Worm (Caenorhabditis elegans) whole organism, L1 larva: ENCODE measurements around the gene tbx-34.

ENCODE experiments used
- C16A3.4 ChIP-seq: fragments of 150-350 bp; optimal IDR thresholded peaks from 2 replicates; lab custom pipeline; 2014; ENCODE audit warnings: missing biosample characterization, missing genetic modification characterization
- F16B12.6 ChIP-seq: fragments of 150-350 bp; optimal IDR thresholded peaks from 2 replicates; lab custom pipeline; 2014; ENCODE audit warnings: missing biosample characterization, missing genetic modification characterization
- ceh-63 ChIP-seq: fragments of 200-800 bp; sonication (Bioruptor generic); optimal IDR thresholded peaks from 2 replicates; lab custom pipeline; 2018; ENCODE audit warnings: mild to moderate bottlenecking, missing genetic modification characterization, missing compliant biosample characterization
- ceh-90 ChIP-seq: sonication (generic microtip); optimal IDR thresholded peaks from 2 replicates; lab custom pipeline; 2016; ENCODE audit warnings: missing genetic modification characterization, missing compliant biosample characterization
- ces-1 ChIP-seq: fragments of 150-350 bp; optimal IDR thresholded peaks from 2 replicates; lab custom pipeline; 2014; ENCODE audit warnings: missing biosample characterization, missing genetic modification reagents, missing genetic modification characterization
- dsc-1 ChIP-seq: sonication (generic microtip); optimal IDR thresholded peaks from 2 replicates; lab custom pipeline; 2016; ENCODE audit warnings: mild to moderate bottlenecking, missing genetic modification characterization, missing compliant biosample characterization
- efl-1 ChIP-seq, 4 experiments: fragments of 150-350 bp; optimal IDR thresholded peaks in 3 of 4; peaks in 1 of 4; 1 replicate in 1 of 4; 2 replicates in 3 of 4; lab custom pipeline; 2014; ENCODE audit warnings: missing biosample characterization in 2 of 4, missing genetic modification characterization in 2 of 4, missing genetic modification reagents in 2 of 4
- elt-3 ChIP-seq, 6 experiments: fragments of 150-350 bp in 1 of 6; sonication (generic microtip); optimal IDR thresholded peaks; 2 replicates each; lab custom pipeline; 2017 to 2018; ENCODE audit warnings: missing biosample characterization in 6 of 6, missing genetic modification characterization in 6 of 6, inconsistent platforms in 1 of 6
- fkh-10 ChIP-seq: sonication (generic microtip); optimal IDR thresholded peaks from 2 replicates; lab custom pipeline; 2017; ENCODE audit warnings: missing biosample characterization, missing genetic modification reagents, missing genetic modification characterization
- fkh-4 ChIP-seq: sonication (generic microtip); optimal IDR thresholded peaks from 2 replicates; lab custom pipeline; 2016; ENCODE audit warnings: missing compliant biosample characterization, missing genetic modification characterization, borderline replicate concordance
- grh-1 ChIP-seq: fragments of 200-800 bp; sonication (Bioruptor generic); IDR thresholded peaks from 2 replicates; pipeline ENCODE4 v1.3.6; 2022; ENCODE audit warnings: missing genetic modification reagents, missing genetic modification characterization, missing compliant biosample characterization
- irx-1 ChIP-seq: sonication (generic microtip); optimal IDR thresholded peaks from 2 replicates; lab custom pipeline; 2016; ENCODE audit warnings: missing genetic modification characterization, missing compliant biosample characterization
- isw-1 ChIP-seq: fragments of 200-800 bp; sonication (Bioruptor generic); IDR thresholded peaks from 2 replicates; pipeline ENCODE4 v1.3.6; 2022; ENCODE audit warnings: missing genetic modification characterization, missing compliant biosample characterization
- jun-1 ChIP-seq: fragments of 150-350 bp; optimal IDR thresholded peaks from 2 replicates; lab custom pipeline; 2014; ENCODE audit warnings: missing biosample characterization, missing genetic modification reagents, missing genetic modification characterization
- lin-13 ChIP-seq: fragments of 150-350 bp; optimal IDR thresholded peaks from 2 replicates; lab custom pipeline; 2014; ENCODE audit warnings: missing biosample characterization, missing genetic modification reagents, missing genetic modification characterization
- lin-14 ChIP-seq: fragments of 200-800 bp; sonication (Bioruptor generic); optimal IDR thresholded peaks from 2 replicates; lab custom pipeline; 2018; ENCODE audit warnings: mild to moderate bottlenecking, missing genetic modification characterization, moderate library complexity, missing compliant biosample characterization
- lin-15B ChIP-seq: fragments of 150-350 bp; sonication (generic microtip); optimal IDR thresholded peaks from 3 replicates; lab custom pipeline; 2014; ENCODE audit warnings: missing biosample characterization, missing genetic modification characterization
- lin-39 ChIP-seq: fragments of 150-350 bp; optimal IDR thresholded peaks from 2 replicates; lab custom pipeline; 2014; ENCODE audit warnings: missing biosample characterization, missing genetic modification reagents, missing genetic modification characterization
- mab-9 ChIP-seq: fragments of 200-800 bp; sonication (Bioruptor generic); IDR thresholded peaks from 2 replicates; pipeline ENCODE4 v1.3.6; 2022; ENCODE audit warnings: missing genetic modification reagents, missing genetic modification characterization, missing compliant biosample characterization
- nhr-12 ChIP-seq: sonication (generic microtip); optimal IDR thresholded peaks from 2 replicates; lab custom pipeline; 2017; ENCODE audit warnings: missing biosample characterization, missing genetic modification characterization
- nhr-19 ChIP-seq: fragments of 200-800 bp; sonication (Bioruptor generic); conservative IDR thresholded peaks from 2 replicates; pipeline ENCODE4 v1.3.6; 2022; ENCODE audit warnings: missing genetic modification characterization, missing compliant biosample characterization
- nhr-20 ChIP-seq: sonication (generic microtip); optimal IDR thresholded peaks from 2 replicates; lab custom pipeline; 2016; ENCODE audit warnings: mild to moderate bottlenecking, missing genetic modification characterization, missing compliant biosample characterization
- nhr-71 ChIP-seq: sonication (generic microtip); optimal IDR thresholded peaks from 2 replicates; lab custom pipeline; 2016; ENCODE audit warnings: mild to moderate bottlenecking, missing genetic modification characterization, moderate library complexity, missing compliant biosample characterization
- nhr-77 ChIP-seq: fragments of 150-350 bp; optimal IDR thresholded peaks from 2 replicates; lab custom pipeline; 2014; ENCODE audit warnings: missing biosample characterization, missing genetic modification characterization
- nhr-84 ChIP-seq: sonication (generic microtip); optimal IDR thresholded peaks from 2 replicates; lab custom pipeline; 2017; ENCODE audit warnings: missing biosample characterization, missing genetic modification characterization
- pax-3 ChIP-seq: fragments of 200-800 bp; sonication (Bioruptor generic); optimal IDR thresholded peaks from 2 replicates; lab custom pipeline; 2018; ENCODE audit warnings: mild to moderate bottlenecking, missing genetic modification characterization, moderate library complexity, missing compliant biosample characterization
- pqm-1 ChIP-seq: sonication (generic microtip); optimal IDR thresholded peaks from 3 replicates; lab custom pipeline; 2017; ENCODE audit warnings: missing biosample characterization, missing genetic modification characterization
- skn-1 ChIP-seq: fragments of 150-350 bp; optimal IDR thresholded peaks from 2 replicates; lab custom pipeline; 2014; ENCODE audit warnings: missing biosample characterization, missing genetic modification characterization
- snu-23 ChIP-seq: sonication (generic microtip); optimal IDR thresholded peaks from 2 replicates; lab custom pipeline; 2016; ENCODE audit warnings: missing genetic modification characterization, missing compliant biosample characterization
- tlp-1 ChIP-seq: fragments of 150-350 bp; optimal IDR thresholded peaks from 2 replicates; lab custom pipeline; 2014; ENCODE audit warnings: missing biosample characterization, missing genetic modification characterization
- unc-62 ChIP-seq: fragments of 150-350 bp; optimal IDR thresholded peaks from 2 replicates; lab custom pipeline; 2014; ENCODE audit warnings: missing biosample characterization, missing genetic modification reagents, missing genetic modification characterization
- unc-86 ChIP-seq: sonication (generic microtip); optimal IDR thresholded peaks from 2 replicates; lab custom pipeline; 2016; ENCODE audit warnings: missing genetic modification characterization, missing compliant biosample characterization
- xbp-1 ChIP-seq: sonication (generic microtip); optimal IDR thresholded peaks from 2 replicates; lab custom pipeline; 2016; ENCODE audit warnings: missing genetic modification characterization, missing compliant biosample characterization
- zag-1 ChIP-seq: fragments of 150-350 bp; optimal IDR thresholded peaks from 2 replicates; lab custom pipeline; 2014; ENCODE audit warnings: missing biosample characterization, missing genetic modification characterization

Gene tbx-34

ce11 chrIII:11236788-11237187 is 18.7 kb upstream of the tbx-34 start, which contains the start of the genes Y47D3A.14 and aakb-2 (continued):
- TF ChIP-seq unc-86 (tag; lab: Kevin White, UChicago) (peak; percentile 5), fkh-4 (no peak), lin-39 (tag; lab: Kevin White, UChicago) (no peak), tlp-1 (no peak)

ce11 chrIII:11234742-11235141 is 16.7 kb upstream of the tbx-34 start, which contains the start of gene Y47D3A.34:
TSS of gene Y47D3A.34 (minus strand) at chrIII:11234861.
- TF ChIP-seq snu-23 (GFP tag; lab: Kevin White, UChicago) = no peak
- no peak for TF ChIP-seq C16A3.4 (tag; lab: Kevin White, UChicago)
- TF ChIP-seq ceh-63 = no peak
- no peak for TF ChIP-seq F16B12.6 (tag; lab: Kevin White, UChicago)
- no peak for TF ChIP-seq ceh-90 (tag; lab: Kevin White, UChicago)
- TF ChIP-seq xbp-1 (tag; lab: Kevin White, UChicago) = no peak
- TF ChIP-seq zag-1 (tag; lab: Kevin White, UChicago) = no peak
- no peak for TF ChIP-seq efl-1 (optimal IDR thresholded peaks at IDR 0.05; lab: Kevin White, UChicago)
- TF ChIP-seq efl-1 (GFP tag; optimal IDR thresholded peaks at IDR 0.05 in 1 of 2; lab: Kevin White, UChicago) = peak in 1 of 2 experiments; percentile 78
- no peak for TF ChIP-seq elt-3 (tag; optimal IDR thresholded peaks at IDR 0.05; lab: Kevin White, UChicago)
- peak; percentile 47 for TF ChIP-seq fkh-10 (GFP tag; lab: Kevin White, UChicago)
- no peak for TF ChIP-seq grh-1 (GFP tag; lab: Robert Waterston, UW)

- no peak for TF ChIP-seq F16B12.6 (tag; lab: Kevin White, UChicago)
- no peak for TF ChIP-seq nhr-84 (tag; lab: Kevin White, UChicago)
- TF ChIP-seq fkh-10 (GFP tag; lab: Kevin White, UChicago) = no peak
- TF ChIP-seq irx-1 (tag; lab: Kevin White, UChicago) = no peak
- no peak for TF ChIP-seq nhr-12
- no peak for TF ChIP-seq pax-3 (tag; lab: Kevin White, UChicago)
- no peak for TF ChIP-seq efl-1 (optimal IDR thresholded peaks at IDR 0.05; lab: Kevin White, UChicago)
- TF ChIP-seq efl-1 (GFP tag; optimal IDR thresholded peaks at IDR 0.05 in 1 of 2; lab: Kevin White, UChicago) = no peak
- TF ChIP-seq unc-62 (GFP tag; lab: Kevin White, UChicago) = no peak
- TF ChIP-seq lin-13 (GFP tag; lab: Kevin White, UChicago) = no peak
- TF ChIP-seq tlp-1 = no peak
- TF ChIP-seq jun-1 = no peak
- no peak for TF ChIP-seq lin-15B (tag; lab: Kevin White, UChicago)
- TF ChIP-seq isw-1 (GFP tag; lab: Robert Waterston, UW) = no peak
- no peak for TF ChIP-seq nhr-19 (GFP tag; lab: Robert Waterston, UW)
- no peak for TF ChIP-seq pqm-1 (tag; lab: Kevin White, UChicago)
- TF ChIP-seq lin-14 (GFP tag; lab: Kevin White, UChicago) = no peak
These were observed 13.9 kb upstream of the tbx-34 start, which contains the start of gene elo-8 for ce11 chrIII:11231969-11232368. TSS of gene elo-8 (minus strand) at chrIII:11232069.

- TF ChIP-seq grh-1 (GFP tag; lab: Robert Waterston, UW) (no peak), nhr-19 (GFP tag; lab: Robert Waterston, UW) (no peak), nhr-71 (no peak), pax-3 (tag; lab: Kevin White, UChicago) (no peak), nhr-77 (tag; lab: Kevin White, UChicago) (no peak), isw-1 (GFP tag; lab: Robert Waterston, UW) (no peak), unc-86 (tag; lab: Kevin White, UChicago) (no peak), skn-1 (no peak), nhr-84 (tag; lab: Kevin White, UChicago) (no peak), ces-1 (GFP tag; lab: Kevin White, UChicago) (no peak), mab-9 (GFP tag; lab: Robert Waterston, UW) (no peak), ceh-63 (no peak), xbp-1 (tag; lab: Kevin White, UChicago) (no peak), nhr-20 (no peak), dsc-1 (tag; lab: Kevin White, UChicago) (no peak)
These were observed 13.4 kb upstream of the tbx-34 start for ce11 chrIII:11231408-11231807.
